Fruit fly (Drosophila melanogaster) whole organism: ENCODE measurements around the gene CG10694.

Experiments used
- CG8478 ChIP-seq: fragments of >200 bp; optimal IDR thresholded peaks from 2 replicates; lab custom pipeline; 2018; ENCODE audit warnings: inconsistent platforms
- Dll ChIP-seq: fragments of >200 bp; optimal IDR thresholded peaks from 2 replicates; lab custom pipeline; 2017
- EcR ChIP-seq, 2 experiments: fragments of >200 bp; optimal IDR thresholded peaks; 2 replicates each; lab custom pipeline; 2017; ENCODE audit warnings: missing biosample characterization in 2 of 2, missing genetic modification characterization in 2 of 2, missing genetic modification reagents in 2 of 2
- pan ChIP-seq: fragments of >200 bp; optimal IDR thresholded peaks from 2 replicates; lab custom pipeline; 2017
- psq ChIP-seq: fragments of >200 bp; optimal IDR thresholded peaks from 2 replicates; lab custom pipeline; 2017
- usp ChIP-seq: fragments of >200 bp; optimal IDR thresholded peaks from 2 replicates; lab custom pipeline; 2017; ENCODE audit warnings: missing biosample characterization, missing genetic modification characterization, mixed read lengths

CG10694 gene

dm6 chr3R:24142971-24143370 lies 35.8 kb downstream of the CG10694 start:
- TF ChIP-seq EcR (GFP tag; optimal IDR thresholded peaks at IDR 0.05; lab: Kevin White, UChicago) (no peak), usp (GFP tag; lab: Kevin White, UChicago) (no peak), pan (lab: Kevin White, UChicago) (no peak), CG8478 (no peak), psq (no peak), Dll (no peak)

- TF ChIP-seq CG8478 (no peak), psq (no peak), Dll (peak; percentile 55), EcR (GFP tag; optimal IDR thresholded peaks at IDR 0.05; lab: Kevin White, UChicago) (no peak)
These were observed 36.2 kb downstream of the CG10694 start for dm6 chr3R:24143372-24143771.

dm6 chr3R:24143779-24144178 lies 36.6 kb downstream of the CG10694 start:
- TF ChIP-seq usp (GFP tag; lab: Kevin White, UChicago) = no peak
- no peak for TF ChIP-seq CG8478
- TF ChIP-seq pan (lab: Kevin White, UChicago) = no peak
- TF ChIP-seq Dll = no peak
- no peak for TF ChIP-seq EcR (GFP tag; optimal IDR thresholded peaks at IDR 0.05; lab: Kevin White, UChicago)
- TF ChIP-seq psq = no peak

- TF ChIP-seq psq (no peak), Dll (no peak), CG8478 (no peak)
These were observed 37.4 kb downstream of the CG10694 start for dm6 chr3R:24144542-24144941.

- TF ChIP-seq usp (GFP tag; lab: Kevin White, UChicago) (no peak), Dll (no peak), pan (lab: Kevin White, UChicago) (no peak), CG8478 (no peak)
These were observed 41.6 kb downstream of the CG10694 start, which contains the start of gene Slimp for dm6 chr3R:24148838-24149237. Gene Slimp, minus strand, starts transcription at chr3R:24148967.

- TF ChIP-seq EcR (GFP tag; optimal IDR thresholded peaks at IDR 0.05; lab: Kevin White, UChicago) = no peak
These were observed 42.9 kb downstream of the CG10694 start, which contains the start of gene p38c for dm6 chr3R:24150103-24150502. Gene p38c, minus strand, starts transcription at chr3R:24150203.

dm6 chr3R:24151924-24152809 lies 45.0 kb downstream of the CG10694 start, which contains the start of the genes p38a and CG6178:
Gene p38a, minus strand, starts transcription at chr3R:24152321.
Gene CG6178, plus strand, starts transcription at chr3R:24152347.
- no peak for TF ChIP-seq usp (GFP tag; lab: Kevin White, UChicago)
- TF ChIP-seq EcR (GFP tag; optimal IDR thresholded peaks at IDR 0.05; lab: Kevin White, UChicago) = no peak
- no peak for TF ChIP-seq CG8478
- no peak for TF ChIP-seq pan (lab: Kevin White, UChicago)
- no peak for TF ChIP-seq Dll
